Fruit fly (Drosophila melanogaster): ENCODE results near the gene CG42232.

Gene CG42232

dm6 chr3R:16410706-16411105, 58.8 kb downstream of the CG42232 start:
- TF ChIP-seq CG9139 (GFP tag; optimal IDR thresholded peaks at IDR 0.05) (no peak), dsx (GFP tag; optimal IDR thresholded peaks at IDR 0.05; ENCODE audit: poor library complexity, severe bottlenecking) (no peak), Eip75B (GFP tag; optimal IDR thresholded peaks at IDR 0.05) (no peak)

- TF ChIP-seq CG34406 (GFP tag; optimal IDR thresholded peaks at IDR 0.05) (no peak), dac (GFP tag; optimal IDR thresholded peaks at IDR 0.05) (no peak), acj6 (GFP tag; optimal IDR thresholded peaks at IDR 0.05) (no peak), spab (GFP tag; optimal IDR thresholded peaks at IDR 0.05) (no peak), CG7368 (GFP tag; optimal IDR thresholded peaks at IDR 0.05) (no peak), CG6276 (GFP tag; optimal IDR thresholded peaks at IDR 0.05) (no peak), CG8319 (GFP tag; optimal IDR thresholded peaks at IDR 0.05) (no peak), eg (GFP tag; IDR thresholded peaks at IDR 0.05) (no peak), Ets21C (GFP tag; optimal IDR thresholded peaks at IDR 0.05) (no peak), CG3032 (tag; optimal IDR thresholded peaks at IDR 0.05) (no peak), CG11294 (GFP tag; IDR thresholded peaks at IDR 0.05) (no peak), CG11762 (GFP tag; optimal IDR thresholded peaks at IDR 0.05; ENCODE audit: insufficient read depth) (no peak), Eip75B (GFP tag; optimal IDR thresholded peaks at IDR 0.05) (no peak), Sox102F (GFP tag; optimal IDR thresholded peaks at IDR 0.05) (no peak), Gug (GFP tag; IDR thresholded peaks at IDR 0.05) (no peak), fd85E (GFP tag; optimal IDR thresholded peaks at IDR 0.05) (no peak)
Measured at dm6 chr3R:16408434-16408833, 61.0 kb downstream of the CG42232 start.

All from whole organism, prepupa.